Fruit fly (Drosophila melanogaster) whole organism, embryonic: ENCODE results near the gene Snapin.

Experiments
- Abd-B ChIP-seq: fragments of 200-800 bp; sonication (Bioruptor generic); optimal IDR thresholded peaks from 2 replicates; lab custom pipeline; 2018; ENCODE audit warnings: missing biosample characterization, mild to moderate bottlenecking, missing genetic modification characterization, moderate library complexity
- BtbVII ChIP-seq: fragments of 200-800 bp; sonication (Bioruptor generic); optimal IDR thresholded peaks from 3 replicates; lab custom pipeline; 2017; ENCODE audit warnings: missing biosample characterization, mild to moderate bottlenecking, missing genetic modification characterization
- CG10209 ChIP-seq: fragments of 200-800 bp; sonication (Bioruptor generic); optimal IDR thresholded peaks from 3 replicates; lab custom pipeline; 2017; ENCODE audit warnings: missing biosample characterization, mild to moderate bottlenecking, missing genetic modification characterization, missing genetic modification reagents
- CG10274 ChIP-seq: fragments of 200-800 bp; sonication (Bioruptor generic); optimal IDR thresholded peaks from 3 replicates; lab custom pipeline; 2017; ENCODE audit warnings: missing biosample characterization, mild to moderate bottlenecking, missing genetic modification characterization
- CG12155 ChIP-seq: fragments of 200-800 bp; sonication (Bioruptor generic); optimal IDR thresholded peaks from 3 replicates; lab custom pipeline; 2016; ENCODE audit warnings: missing biosample characterization, missing genetic modification characterization
- CG13775 ChIP-seq: fragments of 200-800 bp; sonication (Bioruptor generic); optimal IDR thresholded peaks from 3 replicates; lab custom pipeline; 2017; ENCODE audit warnings: missing biosample characterization, mild to moderate bottlenecking, missing genetic modification characterization
- CG14965 ChIP-seq: fragments of 200-800 bp; sonication (Bioruptor generic); optimal IDR thresholded peaks from 2 replicates; lab custom pipeline; 2016; ENCODE audit warnings: missing biosample characterization, missing genetic modification characterization, borderline replicate concordance
- CG15514 ChIP-seq: fragments of 200-800 bp; sonication (Bioruptor generic); optimal IDR thresholded peaks from 3 replicates; lab custom pipeline; 2017; ENCODE audit warnings: missing biosample characterization, missing genetic modification characterization, mild to moderate bottlenecking, moderate library complexity, missing genetic modification reagents
- CG16815 ChIP-seq: fragments of 200-800 bp; sonication (Bioruptor generic); optimal IDR thresholded peaks from 3 replicates; lab custom pipeline; 2017; ENCODE audit warnings: missing biosample characterization, mild to moderate bottlenecking, missing genetic modification characterization
- CG16863 ChIP-seq: fragments of 200-800 bp; sonication (Bioruptor generic); optimal IDR thresholded peaks from 3 replicates; lab custom pipeline; 2016; ENCODE audit warnings: missing biosample characterization, missing genetic modification characterization
- CG17829 ChIP-seq: fragments of 200-800 bp; optimal IDR thresholded peaks from 2 replicates; lab custom pipeline; 2019; ENCODE audit warnings: missing biosample characterization, mild to moderate bottlenecking, missing genetic modification characterization, moderate library complexity
- CG17912 ChIP-seq: fragments of 200-800 bp; sonication (Bioruptor generic); optimal IDR thresholded peaks from 2 replicates; lab custom pipeline; 2018; ENCODE audit warnings: missing biosample characterization, mild to moderate bottlenecking, missing genetic modification characterization
- CG1832 ChIP-seq: fragments of 200-800 bp; sonication (Bioruptor generic); optimal IDR thresholded peaks from 2 replicates; lab custom pipeline; 2017; ENCODE audit warnings: missing biosample characterization, mild to moderate bottlenecking, missing genetic modification characterization, inconsistent platforms
- CG2875 ChIP-seq: fragments of 200-800 bp; sonication (Bioruptor generic); optimal IDR thresholded peaks from 2 replicates; lab custom pipeline; 2017; ENCODE audit warnings: missing biosample characterization, mild to moderate bottlenecking, missing genetic modification characterization, missing genetic modification reagents
- CG30431 ChIP-seq: fragments of 200-800 bp; sonication (Bioruptor generic); optimal IDR thresholded peaks from 2 replicates; lab custom pipeline; 2017; ENCODE audit warnings: missing biosample characterization, missing genetic modification characterization
- CG3065 ChIP-seq: fragments of 200-800 bp; sonication (Bioruptor generic); optimal IDR thresholded peaks from 2 replicates; lab custom pipeline; 2016; ENCODE audit warnings: missing biosample characterization, missing genetic modification characterization
- CG31224 ChIP-seq: fragments of 200-800 bp; sonication (Bioruptor generic); IDR thresholded peaks from 2 replicates; pipeline ENCODE4 v1.3.6; 2022; ENCODE audit warnings: missing biosample characterization, missing genetic modification characterization
- CG7372 ChIP-seq: fragments of 200-800 bp; sonication (Bioruptor generic); IDR thresholded peaks from 2 replicates; pipeline ENCODE4 v1.3.6; 2022; ENCODE audit warnings: missing biosample characterization, missing genetic modification characterization
- CG7928 ChIP-seq: fragments of 200-800 bp; sonication (Bioruptor generic); optimal IDR thresholded peaks from 2 replicates; lab custom pipeline; 2017; ENCODE audit warnings: missing biosample characterization, mild to moderate bottlenecking, missing genetic modification characterization
- CG7963 ChIP-seq: fragments of 200-800 bp; sonication (Bioruptor generic); IDR thresholded peaks from 3 replicates; pipeline ENCODE4 v1.3.6; 2022; ENCODE audit warnings: missing biosample characterization, missing genetic modification characterization; ENCODE audit not compliant: partially characterized antibody
- CG9727 ChIP-seq: fragments of 200-800 bp; sonication (Bioruptor generic); optimal IDR thresholded peaks from 3 replicates; lab custom pipeline; 2017; ENCODE audit warnings: missing biosample characterization, mild to moderate bottlenecking, missing genetic modification characterization
- CG9932 ChIP-seq: fragments of 200-800 bp; sonication (Bioruptor generic); IDR thresholded peaks from 2 replicates; pipeline ENCODE4 v1.3.6; 2022; ENCODE audit warnings: missing biosample characterization, missing genetic modification characterization
- CoRest ChIP-seq: fragments of 200-800 bp; sonication (Bioruptor generic); optimal IDR thresholded peaks from 3 replicates; lab custom pipeline; 2018; ENCODE audit warnings: missing biosample characterization, mild to moderate bottlenecking, missing genetic modification characterization, moderate library complexity
- Drgx ChIP-seq: fragments of 200-800 bp; sonication (Bioruptor generic); IDR thresholded peaks from 2 replicates; pipeline ENCODE4 v1.3.6; 2022; ENCODE audit warnings: missing biosample characterization, missing genetic modification characterization
- Ets65A ChIP-seq: fragments of 200-800 bp; sonication (Bioruptor generic); peaks from one replicate; lab custom pipeline; 2016; ENCODE audit warnings: missing biosample characterization, missing genetic modification characterization
- Hey ChIP-seq: fragments of 200-800 bp; sonication (Bioruptor generic); optimal IDR thresholded peaks from 3 replicates; lab custom pipeline; 2018; ENCODE audit warnings: missing biosample characterization, mild to moderate bottlenecking, missing genetic modification characterization
- HmgD ChIP-seq: fragments of 200-800 bp; sonication (Bioruptor generic); optimal IDR thresholded peaks from 3 replicates; lab custom pipeline; 2016; ENCODE audit warnings: missing biosample characterization, missing genetic modification characterization
- Ptx1 ChIP-seq: fragments of 200-800 bp; sonication (Bioruptor generic); IDR thresholded peaks from 2 replicates; pipeline ENCODE4 v1.3.6; 2022; ENCODE audit warnings: missing biosample characterization, missing genetic modification characterization
- Sin3A ChIP-seq: fragments of >200 bp; optimal IDR thresholded peaks from 2 replicates; lab custom pipeline; 2018
- Sox100B ChIP-seq: fragments of 200-800 bp; sonication (Bioruptor generic); optimal IDR thresholded peaks from 3 replicates; lab custom pipeline; 2018; ENCODE audit warnings: missing biosample characterization, mild to moderate bottlenecking, missing genetic modification characterization
- Vsx1 ChIP-seq: fragments of 200-800 bp; sonication (Bioruptor generic); optimal IDR thresholded peaks from 2 replicates; lab custom pipeline; 2017; ENCODE audit warnings: missing biosample characterization, mild to moderate bottlenecking, missing genetic modification characterization, missing genetic modification reagents
- ap ChIP-seq: fragments of 200-800 bp; sonication (Bioruptor generic); IDR thresholded peaks from 2 replicates; pipeline ENCODE4 v1.3.6; 2022; ENCODE audit warnings: missing biosample characterization, missing genetic modification characterization
- br ChIP-seq: fragments of >200 bp; optimal IDR thresholded peaks from 2 replicates; lab custom pipeline; 2017
- corto ChIP-seq: fragments of 200-800 bp; sonication (Bioruptor generic); optimal IDR thresholded peaks from 2 replicates; lab custom pipeline; 2016; ENCODE audit warnings: missing biosample characterization, mild to moderate bottlenecking, missing genetic modification characterization, moderate library complexity
- crp ChIP-seq, 2 experiments: fragments of 200-800 bp; sonication (Bioruptor generic); optimal IDR thresholded peaks; 2 replicates in 1 of 2; 3 replicates in 1 of 2; lab custom pipeline; 2017; ENCODE audit warnings: missing biosample characterization in 2 of 2, missing genetic modification characterization in 2 of 2, mild to moderate bottlenecking in 1 of 2, moderate library complexity in 1 of 2
- eve ChIP-seq, 2 experiments: fragments of >200 bp; optimal IDR thresholded peaks; 2 replicates each; lab custom pipeline; 2017; ENCODE audit warnings: missing biosample characterization in 2 of 2, missing genetic modification characterization in 2 of 2
- fd3F ChIP-seq: fragments of 200-800 bp; sonication (Bioruptor generic); optimal IDR thresholded peaks from 2 replicates; lab custom pipeline; 2018; ENCODE audit warnings: missing biosample characterization, mild to moderate bottlenecking, missing genetic modification characterization, moderate library complexity
- ham ChIP-seq: fragments of 200-800 bp; sonication (Bioruptor generic); IDR thresholded peaks from 2 replicates; pipeline ENCODE4 v1.3.6; 2022; ENCODE audit warnings: missing biosample characterization, missing genetic modification characterization
- hkb ChIP-seq, 2 experiments: fragments of 200-800 bp in 1 of 2; fragments of >200 bp in 1 of 2; sonication (Bioruptor generic) in 1 of 2; IDR thresholded peaks in 1 of 2; optimal IDR thresholded peaks in 1 of 2; 2 replicates each; pipeline versions ENCODE4 v1.3.6 to Lab custom; 2017 to 2022; ENCODE audit warnings: missing biosample characterization in 1 of 2, missing genetic modification characterization in 1 of 2
- insv ChIP-seq, 2 experiments: fragments of 200-800 bp; sonication (Bioruptor generic); optimal IDR thresholded peaks; 3 replicates each; lab custom pipeline; 2016 to 2018; ENCODE audit warnings: missing biosample characterization in 2 of 2, missing genetic modification characterization in 2 of 2
- jigr1 ChIP-seq: fragments of 200-800 bp; sonication (Bioruptor generic); IDR thresholded peaks from 3 replicates; pipeline ENCODE4 v1.3.6; 2022; ENCODE audit warnings: missing biosample characterization, missing genetic modification characterization
- knrl ChIP-seq: fragments of 200-800 bp; sonication (Bioruptor generic); IDR thresholded peaks from 3 replicates; pipeline ENCODE4 v1.3.6; 2022; ENCODE audit warnings: missing biosample characterization, missing genetic modification characterization; ENCODE audit not compliant: partially characterized antibody
- lola ChIP-seq, 3 experiments: fragments of >200 bp in 2 of 3; fragments of 200-800 bp in 1 of 3; sonication (Bioruptor generic) in 1 of 3; optimal IDR thresholded peaks; 2 replicates each; lab custom pipeline; 2017 to 2019; ENCODE audit warnings: missing biosample characterization in 3 of 3, missing genetic modification characterization in 3 of 3, mild to moderate bottlenecking in 1 of 3, moderate library complexity in 1 of 3
- oc ChIP-seq: fragments of 200-800 bp; sonication (Bioruptor generic); optimal IDR thresholded peaks from 2 replicates; lab custom pipeline; 2018; ENCODE audit warnings: missing biosample characterization, mild to moderate bottlenecking, missing genetic modification characterization, moderate library complexity
- pho ChIP-seq: fragments of 200-800 bp; sonication (Bioruptor generic); optimal IDR thresholded peaks from 2 replicates; lab custom pipeline; 2016; ENCODE audit warnings: missing biosample characterization, missing genetic modification characterization
- repo ChIP-seq: fragments of 200-800 bp; sonication (Bioruptor generic); optimal IDR thresholded peaks from 2 replicates; lab custom pipeline; 2016; ENCODE audit warnings: missing biosample characterization, missing genetic modification characterization
- ro ChIP-seq: fragments of 200-800 bp; sonication (Bioruptor generic); IDR thresholded peaks from 2 replicates; pipeline ENCODE4 v1.3.6; 2022; ENCODE audit warnings: missing biosample characterization, missing genetic modification characterization
- slbo ChIP-seq: fragments of 200-800 bp; sonication (Bioruptor generic); IDR thresholded peaks from 2 replicates; pipeline ENCODE4 v1.3.6; 2022; ENCODE audit warnings: missing biosample characterization, missing genetic modification characterization
- twi ChIP-seq: fragments of 200-800 bp; optimal IDR thresholded peaks from 2 replicates; lab custom pipeline; 2019; ENCODE audit warnings: missing biosample characterization, mild to moderate bottlenecking, missing genetic modification characterization, moderate library complexity

Snapin gene

dm6 chr2L:2769476-2770185 lies 10.2 kb upstream of the Snapin start, which contains the start of the genes colt and HINT1 (continued):
- TF ChIP-seq eve (GFP tag; optimal IDR thresholded peaks at IDR 0.05; lab: Kevin White, UChicago) (no peak), CG16815 (no peak), slbo (GFP tag; lab: Robert Waterston, UW) (peak; percentile 9; the same call in 1 of the 2 replicates), Ets65A (GFP tag; lab: Kevin White, UChicago) (no peak), jigr1 (peak; percentile 80; the same call in 1 of the 3 replicates), Vsx1 (GFP tag; lab: Kevin White, UChicago) (peak; percentile 59), crp (GFP tag; optimal IDR thresholded peaks at IDR 0.05; lab: Kevin White, UChicago) (peak in 1 of 2 experiments; percentile 54), Sox100B (GFP tag; lab: Kevin White, UChicago) (no peak), CG17912 (no peak), CG9932 (GFP tag; lab: Robert Waterston, UW) (peak; percentile 33; the same call in 1 of the 2 replicates), Drgx (GFP tag; lab: Robert Waterston, UW) (peak; percentile 75), knrl (GFP tag; lab: Robert Waterston, UW) (peak; percentile 36; the same call in 1 of the 3 replicates), ap (no peak), CG30431 (GFP tag; lab: Kevin White, UChicago) (no peak), CG2875 (GFP tag; lab: Kevin White, UChicago) (no peak), Sin3A (lab: Kevin White, UChicago) (peak; percentile 78), ham (GFP tag; lab: Robert Waterston, UW) (no peak), CG15514 (GFP tag; lab: Kevin White, UChicago) (peak; percentile 94), insv (GFP tag; optimal IDR thresholded peaks at IDR 0.05; lab: Kevin White, UChicago) (peak in 1 of 2 experiments; percentile 33), Ptx1 (GFP tag; lab: Robert Waterston, UW) (no peak), CG10274 (GFP tag; lab: Kevin White, UChicago) (no peak), repo (GFP tag; lab: Kevin White, UChicago) (no peak), br (lab: Kevin White, UChicago) (no peak), HmgD (GFP tag; lab: Kevin White, UChicago) (no peak), CG31224 (no peak), CG7372 (GFP tag; lab: Robert Waterston, UW) (no peak), CG7928 (GFP tag; lab: Kevin White, UChicago) (no peak), CG12155 (GFP tag; lab: Kevin White, UChicago) (no peak), corto (no peak), CG17829 (tag; lab: Kevin White, UChicago) (peak; percentile 52), Abd-B (GFP tag; lab: Kevin White, UChicago) (peak; percentile 21), CoRest (tag; lab: Kevin White, UChicago) (peak; percentile 47), lola (GFP tag; optimal IDR thresholded peaks at IDR 0.05; lab: Kevin White, UChicago) (no peak), CG1832 (GFP tag; lab: Kevin White, UChicago) (no peak), fd3F (no peak), hkb (optimal IDR thresholded peaks at IDR 0.05; lab: Kevin White, UChicago) (no peak), hkb (GFP tag; IDR thresholded peaks at IDR 0.05; lab: Robert Waterston, UW) (no peak), Hey (no peak), CG14965 (GFP tag; lab: Kevin White, UChicago) (no peak), CG16863 (GFP tag; lab: Kevin White, UChicago) (no peak), CG3065 (GFP tag; lab: Kevin White, UChicago) (no peak), BtbVII (GFP tag; lab: Kevin White, UChicago) (no peak), CG13775 (GFP tag; lab: Kevin White, UChicago) (no peak), CG10209 (GFP tag; lab: Kevin White, UChicago) (no peak), CG7963 (GFP tag; lab: Robert Waterston, UW) (no peak), twi (tag; lab: Kevin White, UChicago) (peak; percentile 46), ro (GFP tag; lab: Robert Waterston, UW) (no peak), pho (GFP tag; lab: Kevin White, UChicago) (peak; percentile 18), oc (tag; lab: Kevin White, UChicago) (no peak), CG9727 (GFP tag; lab: Kevin White, UChicago) (no peak)
